Fruit fly (Drosophila melanogaster): ENCODE measurements around the gene CG12470.

DNA sequence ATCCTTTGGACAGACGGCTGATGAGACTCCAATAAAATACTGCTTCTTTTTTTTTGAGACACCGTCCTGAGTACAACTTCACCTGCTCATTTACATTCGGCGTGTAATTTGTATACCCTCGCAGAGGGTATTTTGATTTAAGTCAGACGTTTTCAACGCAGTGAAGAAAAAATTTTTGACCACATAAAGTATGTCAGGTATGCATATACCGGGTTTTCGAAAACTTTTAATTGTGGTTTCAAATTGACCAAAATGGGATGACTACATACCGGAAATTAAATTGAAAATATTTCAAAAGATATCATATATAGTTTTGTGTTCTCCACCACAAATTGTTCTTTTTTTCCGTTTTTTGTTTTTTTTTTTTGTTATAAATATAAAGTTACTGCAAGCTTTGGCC is 33.3 kb downstream of the CG12470 start:
- TF ChIP-seq CG10348 (GFP tag; IDR thresholded peaks at IDR 0.05) (no peak), D1 (tag; optimal IDR thresholded peaks at IDR 0.05) (no peak)

All from whole organism, pupa.